Fruit fly (Drosophila melanogaster) whole organism, prepupa: ENCODE results near the gene fipi.

ENCODE experiments used
- CG16779 ChIP-seq: fragments of 200-800 bp; sonication (Bioruptor generic); optimal IDR thresholded peaks from 3 replicates; lab custom pipeline; 2017; ENCODE audit warnings: missing biosample characterization, mild to moderate bottlenecking, missing genetic modification characterization
- CG8632 ChIP-seq: fragments of 200-800 bp; sonication (Bioruptor generic); optimal IDR thresholded peaks from 3 replicates; lab custom pipeline; 2016; ENCODE audit warnings: missing biosample characterization, missing genetic modification characterization
- pdm3 ChIP-seq: fragments of 200-800 bp; sonication (Bioruptor generic); optimal IDR thresholded peaks from 3 replicates; lab custom pipeline; 2016; ENCODE audit warnings: missing biosample characterization, missing genetic modification characterization
- salr ChIP-seq, 2 experiments: fragments of 200-800 bp; sonication (Bioruptor generic); optimal IDR thresholded peaks; 3 replicates each; lab custom pipeline; 2016 to 2018; ENCODE audit warnings: missing biosample characterization in 2 of 2, missing genetic modification characterization in 2 of 2, mild to moderate bottlenecking in 1 of 2
- ss ChIP-seq, 2 experiments: fragments of 200-800 bp; sonication (Bioruptor generic); optimal IDR thresholded peaks; 2 replicates in 1 of 2; 3 replicates in 1 of 2; lab custom pipeline; 2017 to 2018; ENCODE audit warnings: mild to moderate bottlenecking in 2 of 2, missing biosample characterization in 2 of 2, missing genetic modification characterization in 2 of 2, moderate library complexity in 1 of 2
- vri ChIP-seq: fragments of 200-800 bp; sonication (Bioruptor generic); optimal IDR thresholded peaks from 3 replicates; lab custom pipeline; 2016; ENCODE audit warnings: missing biosample characterization, mild to moderate bottlenecking, missing genetic modification characterization

DNA sequence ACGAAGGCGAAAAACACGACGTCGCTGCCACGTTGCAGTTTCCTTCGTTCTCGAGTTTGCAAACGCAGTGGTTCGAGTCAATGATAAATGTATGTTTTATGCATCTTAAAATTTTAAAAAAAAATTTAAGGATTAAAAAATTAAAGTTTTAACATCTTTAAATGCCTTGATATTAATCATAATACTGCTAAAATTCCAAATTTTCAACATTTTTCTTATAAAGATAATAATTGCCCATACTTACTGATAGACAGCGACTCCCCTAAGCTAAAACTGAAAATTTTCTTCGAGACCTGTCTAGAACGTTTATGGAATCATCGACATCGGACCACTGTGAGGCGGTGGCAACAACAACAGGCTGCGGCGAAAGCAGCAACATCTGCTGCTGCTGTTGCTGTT lies 27.5 kb upstream of the fipi start:
- TF ChIP-seq pdm3 (GFP tag; lab: Kevin White, UChicago) (peak; percentile 76), salr (GFP tag; optimal IDR thresholded peaks at IDR 0.05; lab: Kevin White, UChicago) (peak; percentile 52 to 70), CG16779 (tag; lab: Kevin White, UChicago) (peak; percentile 81), vri (GFP tag; lab: Kevin White, UChicago) (peak; percentile 30), ss (GFP tag; optimal IDR thresholded peaks at IDR 0.05; lab: Kevin White, UChicago) (peak; percentile 85 to 93), CG8632 (GFP tag; lab: Kevin White, UChicago) (peak; percentile 66)
